Worm (Caenorhabditis elegans) whole organism, late embryonic: ENCODE measurements around the gene fbxb-47.

Experiments used
- T23F11.4 ChIP-seq: fragments of 200-800 bp; sonication (Bioruptor generic); optimal IDR thresholded peaks from 2 replicates; lab custom pipeline; 2018; ENCODE audit warnings: mild to moderate bottlenecking, missing genetic modification characterization, missing compliant biosample characterization
- ama-1 ChIP-seq: fragments of 150-350 bp; optimal IDR thresholded peaks from 2 replicates; lab custom pipeline; 2014
- che-1 ChIP-seq: sonication (generic microtip); optimal IDR thresholded peaks from 2 replicates; lab custom pipeline; 2016; ENCODE audit warnings: mild to moderate bottlenecking, missing genetic modification characterization, missing compliant biosample characterization
- ets-4 ChIP-seq: sonication (generic microtip); optimal IDR thresholded peaks from 2 replicates; lab custom pipeline; 2016; ENCODE audit warnings: missing genetic modification characterization, missing compliant biosample characterization
- hlh-15 ChIP-seq: sonication (generic microtip); optimal IDR thresholded peaks from 2 replicates; lab custom pipeline; 2016; ENCODE audit warnings: missing genetic modification characterization, missing compliant biosample characterization
- hlh-30 ChIP-seq: sonication (generic microtip); optimal IDR thresholded peaks from 2 replicates; lab custom pipeline; 2017; ENCODE audit warnings: antibody characterized with exemption, missing genetic modification characterization, missing compliant biosample characterization; ENCODE audit not compliant: insufficient read depth
- hlh-8 ChIP-seq: sonication (generic microtip); optimal IDR thresholded peaks from 2 replicates; lab custom pipeline; 2016; ENCODE audit warnings: missing genotype, missing genetic modification characterization, missing compliant biosample characterization
- nhr-11 ChIP-seq: fragments of 150-350 bp; optimal IDR thresholded peaks from 2 replicates; lab custom pipeline; 2014; ENCODE audit warnings: missing biosample characterization, missing genetic modification characterization
- pha-4 ChIP-seq: fragments of 150-350 bp; optimal IDR thresholded peaks from 2 replicates; lab custom pipeline; 2018; ENCODE audit warnings: missing biosample characterization, missing genetic modification reagents, missing genetic modification characterization
- sdc-2 ChIP-seq: sonication (generic microtip); optimal IDR thresholded peaks from 2 replicates; lab custom pipeline; 2016; ENCODE audit warnings: missing genotype, missing genetic modification characterization, missing compliant biosample characterization
- unc-55 ChIP-seq: sonication (generic microtip); optimal IDR thresholded peaks from 2 replicates; lab custom pipeline; 2017; ENCODE audit warnings: missing biosample characterization, missing genetic modification reagents, missing genetic modification characterization

- TF ChIP-seq nhr-11 (tag; lab: Kevin White, UChicago) (no peak), che-1 (tag; lab: Kevin White, UChicago) (no peak), ama-1 (lab: Kevin White, UChicago) (no peak), sdc-2 (tag; lab: Kevin White, UChicago) (no peak), hlh-8 (tag; lab: Kevin White, UChicago) (no peak), T23F11.4 (no peak), pha-4 (no peak), ets-4 (tag; lab: Kevin White, UChicago) (no peak), hlh-15 (no peak), hlh-30 (tag; lab: Kevin White, UChicago) (no peak), unc-55 (no peak)
Observed at ce11 chrII:1679081-1679480, 24.2 kb downstream of the fbxb-47 start, which contains the start of gene irld-36.
